Fruit fly (Drosophila melanogaster) whole organism, adult: ENCODE data around the gene CG10646.

Source experiments
- CG11617 ChIP-seq: fragments of 200-800 bp; sonication (Bioruptor generic); optimal IDR thresholded peaks from 2 replicates; lab custom pipeline; 2017; ENCODE audit warnings: mild to moderate bottlenecking, missing biosample characterization, missing genetic modification reagents, missing genetic modification characterization
- CG12768 ChIP-seq: fragments of 200-800 bp; sonication (Bioruptor generic); optimal IDR thresholded peaks from 2 replicates; lab custom pipeline; 2017; ENCODE audit warnings: missing biosample characterization, missing genetic modification characterization, mild to moderate bottlenecking, moderate library complexity, missing genetic modification reagents
- CG14711 ChIP-seq: fragments of 200-800 bp; sonication (Bioruptor generic); optimal IDR thresholded peaks from 2 replicates; lab custom pipeline; 2018; ENCODE audit warnings: missing biosample characterization, mild to moderate bottlenecking, missing genetic modification characterization, moderate library complexity
- CG1620 ChIP-seq: fragments of 200-800 bp; sonication (Bioruptor generic); optimal IDR thresholded peaks from 2 replicates; lab custom pipeline; 2016; ENCODE audit warnings: missing biosample characterization, missing genetic modification characterization
- CG33017 ChIP-seq: fragments of 200-800 bp; sonication (Bioruptor generic); optimal IDR thresholded peaks from 2 replicates; lab custom pipeline; 2018; ENCODE audit warnings: missing biosample characterization, mild to moderate bottlenecking, missing genetic modification characterization, moderate library complexity
- CG5204 ChIP-seq: fragments of 200-800 bp; sonication (Bioruptor generic); optimal IDR thresholded peaks from 2 replicates; lab custom pipeline; 2016; ENCODE audit warnings: missing biosample characterization, missing genetic modification characterization
- CG7045 ChIP-seq: fragments of 200-800 bp; sonication (Bioruptor generic); optimal IDR thresholded peaks from 2 replicates; lab custom pipeline; 2017; ENCODE audit warnings: missing biosample characterization, mild to moderate bottlenecking, missing genetic modification characterization
- CG7101 ChIP-seq: fragments of 200-800 bp; sonication (Bioruptor generic); optimal IDR thresholded peaks from 2 replicates; lab custom pipeline; 2018; ENCODE audit warnings: missing biosample characterization, mild to moderate bottlenecking, missing genetic modification characterization, moderate library complexity
- Clk ChIP-seq: fragments of 200-800 bp; sonication (Bioruptor generic); optimal IDR thresholded peaks from 2 replicates; lab custom pipeline; 2017; ENCODE audit warnings: missing biosample characterization, missing genetic modification characterization
- Crg-1 ChIP-seq: fragments of 200-800 bp; sonication (Bioruptor generic); optimal IDR thresholded peaks from 2 replicates; lab custom pipeline; 2016; ENCODE audit warnings: missing biosample characterization, missing genetic modification characterization
- Hr96 ChIP-seq: fragments of 200-800 bp; sonication (Bioruptor generic); optimal IDR thresholded peaks from 2 replicates; lab custom pipeline; 2016; ENCODE audit warnings: missing biosample characterization, missing genetic modification characterization
- Mnt ChIP-seq: fragments of 200-800 bp; sonication (Bioruptor generic); optimal IDR thresholded peaks from 2 replicates; lab custom pipeline; 2016; ENCODE audit warnings: missing biosample characterization, mild to moderate bottlenecking, missing genetic modification characterization
- bab1 ChIP-seq: fragments of 200-800 bp; sonication (Bioruptor generic); optimal IDR thresholded peaks from 3 replicates; lab custom pipeline; 2019; ENCODE audit warnings: missing biosample characterization, mild to moderate bottlenecking, missing genetic modification characterization, moderate library complexity
- cic ChIP-seq: fragments of 200-800 bp; sonication (Bioruptor generic); optimal IDR thresholded peaks from 2 replicates; lab custom pipeline; 2017; ENCODE audit warnings: missing biosample characterization, mild to moderate bottlenecking, missing genetic modification characterization, moderate library complexity
- cnc ChIP-seq, 2 experiments: fragments of >200 bp; optimal IDR thresholded peaks; 2 replicates each; lab custom pipeline; 2017
- kay ChIP-seq: fragments of 200-800 bp; sonication (Bioruptor generic); peaks from one replicate; lab custom pipeline; 2016; ENCODE audit warnings: missing biosample characterization, missing genetic modification characterization, borderline replicate concordance
- ovo ChIP-seq: fragments of 200-800 bp; sonication (Bioruptor generic); optimal IDR thresholded peaks from 2 replicates; lab custom pipeline; 2016; ENCODE audit warnings: missing biosample characterization, missing genetic modification characterization
- pad ChIP-seq: fragments of 200-800 bp; sonication (Bioruptor generic); optimal IDR thresholded peaks from 3 replicates; lab custom pipeline; 2017; ENCODE audit warnings: missing biosample characterization, missing genetic modification characterization, mild to moderate bottlenecking, moderate library complexity, missing genetic modification reagents
- tj ChIP-seq: fragments of 200-800 bp; sonication (Bioruptor generic); optimal IDR thresholded peaks from 3 replicates; lab custom pipeline; 2017; ENCODE audit warnings: missing biosample characterization, mild to moderate bottlenecking, missing genetic modification characterization, moderate library complexity
- toe ChIP-seq: fragments of 200-800 bp; sonication (Bioruptor generic); optimal IDR thresholded peaks from 2 replicates; lab custom pipeline; 2016; ENCODE audit warnings: missing biosample characterization, missing genetic modification characterization

Gene CG10646

DNA sequence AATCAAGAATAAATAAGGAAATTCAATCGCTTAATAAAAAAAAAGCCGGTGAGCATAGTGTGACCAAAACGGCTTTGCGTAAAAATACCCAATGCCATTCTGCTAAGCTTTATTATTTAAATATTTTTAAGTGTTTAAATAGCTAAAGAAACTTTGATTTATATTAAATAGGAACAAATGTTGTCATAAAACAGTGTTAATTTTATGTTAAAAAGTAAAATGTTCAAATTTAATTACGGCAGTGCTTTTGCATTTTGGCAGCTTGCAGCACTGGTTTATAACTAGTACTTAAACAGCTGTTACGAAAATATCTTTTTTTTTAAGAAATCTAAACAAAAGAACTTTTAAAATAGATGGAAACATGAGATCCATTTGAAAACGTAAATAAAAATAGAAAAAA lies 2.4 kb downstream of the CG10646 start, which contains the start of the genes CG10638 and CG10681:
Gene CG10638, minus strand, starts transcription at position 63 of the 400 bp plus-strand sequence.
Gene CG10681, plus strand, starts transcription at position 265 of the 400 bp plus-strand sequence.
- peak; percentile 66 for TF ChIP-seq CG1620 (GFP tag; lab: Kevin White, UChicago)
- peak; percentile 95 for TF ChIP-seq kay (GFP tag; lab: Kevin White, UChicago)
- TF ChIP-seq pad (GFP tag; lab: Kevin White, UChicago): peak; percentile 54
- TF ChIP-seq cic (GFP tag; lab: Kevin White, UChicago): no peak
- peak; percentile 73 for TF ChIP-seq CG14711 (tag; lab: Kevin White, UChicago)
- TF ChIP-seq Hr96 (GFP tag; lab: Kevin White, UChicago): no peak
- no peak for TF ChIP-seq Clk (GFP tag; lab: Kevin White, UChicago)
- no peak for TF ChIP-seq ovo (GFP tag; lab: Kevin White, UChicago)
- TF ChIP-seq CG12768: peak; percentile 38
- TF ChIP-seq cnc (optimal IDR thresholded peaks at IDR 0.05; lab: Kevin White, UChicago): no peak
- TF ChIP-seq CG11617 (GFP tag; lab: Kevin White, UChicago): peak; percentile 57
- no peak for TF ChIP-seq CG5204 (GFP tag; lab: Kevin White, UChicago)
- peak; percentile 9 for TF ChIP-seq tj (GFP tag; lab: Kevin White, UChicago)
- TF ChIP-seq CG33017: peak; percentile 44
- TF ChIP-seq CG7101 (tag; lab: Kevin White, UChicago): peak; percentile 71
- TF ChIP-seq Crg-1 (GFP tag; lab: Kevin White, UChicago): peak; percentile 73
- TF ChIP-seq bab1 (GFP tag; lab: Kevin White, UChicago): peak; percentile 55
- no peak for TF ChIP-seq toe
- TF ChIP-seq CG7045: peak; percentile 44
- peak; percentile 58 for TF ChIP-seq Mnt (GFP tag; lab: Kevin White, UChicago)

DNA sequence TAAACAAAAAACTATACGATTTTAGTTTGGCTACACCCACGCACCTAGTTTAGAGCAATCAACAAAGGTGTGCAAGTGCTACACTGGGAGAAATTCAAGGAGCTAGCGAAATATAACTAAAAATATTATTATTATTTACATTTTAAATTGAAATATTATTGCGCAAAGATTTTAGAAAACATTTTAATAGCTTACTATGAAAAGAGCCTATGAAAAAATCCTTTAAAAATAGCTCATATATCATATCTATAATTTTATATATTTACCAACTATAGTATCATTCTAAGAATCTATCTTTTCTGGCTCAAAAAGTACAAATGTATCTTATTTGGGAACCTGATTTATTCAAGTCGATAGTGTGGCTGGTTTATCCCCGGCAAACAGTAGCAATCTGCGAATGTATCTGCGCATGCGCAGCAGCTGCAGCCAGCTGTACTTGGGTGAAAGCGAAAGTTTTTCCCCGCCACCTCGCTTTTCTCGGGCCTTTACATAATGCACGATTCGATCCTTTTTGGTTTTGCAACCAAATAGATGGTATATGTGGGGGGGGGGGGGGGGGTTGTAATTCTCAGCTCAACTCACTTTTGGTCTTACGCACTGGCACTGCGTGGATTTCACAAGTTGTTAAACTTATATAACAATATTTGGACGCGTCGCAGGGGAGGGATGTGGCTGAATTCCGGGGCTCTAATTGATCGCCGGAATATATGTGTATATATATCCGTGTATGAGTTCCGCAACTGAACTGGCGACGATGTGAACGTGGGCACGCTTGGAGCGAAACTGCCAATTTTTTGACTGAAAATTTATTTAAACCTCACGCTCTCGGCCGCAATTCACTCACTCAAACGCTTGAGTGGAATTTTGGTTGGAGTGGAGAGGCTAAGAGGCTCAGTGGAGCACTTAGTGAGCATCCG lies 7.0 kb downstream of the CG10646 start, which contains the start of gene CG10657:
Gene CG10657, minus strand, starts transcription at position 789 of the 917 bp plus-strand sequence.
- no peak for TF ChIP-seq Clk (GFP tag; lab: Kevin White, UChicago)
- TF ChIP-seq kay (GFP tag; lab: Kevin White, UChicago): peak; percentile 25

DNA sequence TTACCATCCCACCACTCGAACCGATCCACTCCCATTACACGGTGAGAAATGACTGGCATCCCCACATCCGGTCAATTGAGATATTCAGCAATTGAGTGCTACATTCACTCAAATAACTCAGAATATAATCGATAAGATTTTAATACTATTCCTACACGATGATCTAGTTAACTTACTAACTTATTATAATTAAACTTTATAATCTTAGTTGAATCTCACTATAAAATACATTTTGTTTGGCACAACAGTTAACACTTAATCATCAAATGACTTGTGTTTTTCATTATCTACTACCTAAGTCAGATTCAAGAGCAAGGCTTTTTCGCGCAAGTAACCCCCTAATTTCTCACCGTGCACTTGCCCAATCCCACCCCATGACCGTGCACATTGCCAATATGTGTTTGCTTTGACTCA lies 8.4 kb downstream of the CG10646 start:
- TF ChIP-seq Crg-1 (GFP tag; lab: Kevin White, UChicago) (no peak), CG1620 (GFP tag; lab: Kevin White, UChicago) (no peak), toe (no peak), Clk (GFP tag; lab: Kevin White, UChicago) (no peak), CG7045 (no peak), CG33017 (no peak), CG7101 (tag; lab: Kevin White, UChicago) (no peak), CG5204 (GFP tag; lab: Kevin White, UChicago) (peak; percentile 27), CG12768 (no peak)

DNA sequence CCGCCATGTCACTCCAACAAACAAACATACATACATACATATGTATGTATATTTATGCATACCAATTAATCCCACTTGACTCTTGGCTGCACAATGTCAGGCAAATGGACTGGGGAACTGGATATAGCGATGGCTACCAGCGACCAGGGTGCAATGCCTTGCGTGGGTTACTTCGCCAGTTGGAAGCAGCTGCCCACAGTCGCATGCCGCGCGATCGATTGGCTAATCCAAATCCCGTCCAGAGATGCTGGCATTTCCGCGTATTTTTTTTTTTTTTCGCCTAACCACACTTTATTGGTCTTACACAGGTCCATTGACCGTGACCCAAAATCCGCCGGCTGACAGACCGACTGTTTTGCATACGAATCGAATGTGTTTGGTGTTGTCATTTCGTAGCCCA lies 9.4 kb downstream of the CG10646 start:
- TF ChIP-seq Hr96 (GFP tag; lab: Kevin White, UChicago) (no peak), CG7045 (no peak), CG14711 (tag; lab: Kevin White, UChicago) (no peak), ovo (GFP tag; lab: Kevin White, UChicago) (no peak), CG11617 (GFP tag; lab: Kevin White, UChicago) (no peak), CG12768 (no peak), CG7101 (tag; lab: Kevin White, UChicago) (no peak), bab1 (GFP tag; lab: Kevin White, UChicago) (no peak), CG5204 (GFP tag; lab: Kevin White, UChicago) (no peak)

DNA sequence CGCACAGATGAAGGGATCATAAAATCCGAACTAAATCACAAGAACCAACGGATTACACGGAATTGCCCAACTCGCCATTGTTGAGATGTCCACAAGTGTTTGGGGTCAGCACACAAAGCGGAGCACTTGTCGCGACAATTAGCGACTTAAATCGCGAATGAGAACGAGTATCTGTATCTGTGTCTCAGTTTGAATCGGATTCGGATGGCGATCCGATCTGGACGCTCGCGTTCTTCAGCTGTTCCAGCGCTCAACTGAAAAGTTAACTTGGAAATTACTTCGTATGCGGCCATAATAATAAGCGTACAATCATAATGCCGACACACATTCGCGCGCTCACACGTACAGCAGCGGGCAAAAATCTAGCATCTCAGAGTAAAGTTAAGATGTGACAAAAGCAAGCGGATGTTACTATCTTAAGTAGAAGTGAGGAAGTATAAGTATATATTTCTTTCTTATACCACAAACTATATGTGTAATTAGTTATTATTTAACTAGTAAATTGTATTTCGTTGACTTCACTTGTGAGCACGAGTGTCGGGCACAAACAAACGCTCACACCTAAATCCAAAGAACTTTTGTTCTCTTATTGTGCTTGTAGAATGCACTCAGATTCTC lies 13.2 kb downstream of the CG10646 start, which contains the start of gene CG10660:
Gene CG10660, minus strand, starts transcription at position 259 of the 618 bp plus-strand sequence.
- TF ChIP-seq kay (GFP tag; lab: Kevin White, UChicago) (peak; percentile 95), tj (GFP tag; lab: Kevin White, UChicago) (peak; percentile 66), CG1620 (GFP tag; lab: Kevin White, UChicago) (peak; percentile 54), Hr96 (GFP tag; lab: Kevin White, UChicago) (peak; percentile 64), CG33017 (peak; percentile 96), CG12768 (peak; percentile 90), cic (GFP tag; lab: Kevin White, UChicago) (peak; percentile 47), CG14711 (tag; lab: Kevin White, UChicago) (peak; percentile 89), Crg-1 (GFP tag; lab: Kevin White, UChicago) (peak; percentile 56), CG7045 (peak; percentile 88), pad (GFP tag; lab: Kevin White, UChicago) (peak; percentile 58), CG7101 (tag; lab: Kevin White, UChicago) (peak; percentile 94), Clk (GFP tag; lab: Kevin White, UChicago) (peak; percentile 74), toe (peak; percentile 58), bab1 (GFP tag; lab: Kevin White, UChicago) (peak; percentile 88), CG11617 (GFP tag; lab: Kevin White, UChicago) (peak; percentile 86), ovo (GFP tag; lab: Kevin White, UChicago) (no peak), Mnt (GFP tag; lab: Kevin White, UChicago) (peak; percentile 68), CG5204 (GFP tag; lab: Kevin White, UChicago) (peak; percentile 89), cnc (optimal IDR thresholded peaks at IDR 0.05; lab: Kevin White, UChicago) (no peak)
